Fruit fly (Drosophila melanogaster): ENCODE data around the gene CG6885.

CG6885 gene

DNA sequence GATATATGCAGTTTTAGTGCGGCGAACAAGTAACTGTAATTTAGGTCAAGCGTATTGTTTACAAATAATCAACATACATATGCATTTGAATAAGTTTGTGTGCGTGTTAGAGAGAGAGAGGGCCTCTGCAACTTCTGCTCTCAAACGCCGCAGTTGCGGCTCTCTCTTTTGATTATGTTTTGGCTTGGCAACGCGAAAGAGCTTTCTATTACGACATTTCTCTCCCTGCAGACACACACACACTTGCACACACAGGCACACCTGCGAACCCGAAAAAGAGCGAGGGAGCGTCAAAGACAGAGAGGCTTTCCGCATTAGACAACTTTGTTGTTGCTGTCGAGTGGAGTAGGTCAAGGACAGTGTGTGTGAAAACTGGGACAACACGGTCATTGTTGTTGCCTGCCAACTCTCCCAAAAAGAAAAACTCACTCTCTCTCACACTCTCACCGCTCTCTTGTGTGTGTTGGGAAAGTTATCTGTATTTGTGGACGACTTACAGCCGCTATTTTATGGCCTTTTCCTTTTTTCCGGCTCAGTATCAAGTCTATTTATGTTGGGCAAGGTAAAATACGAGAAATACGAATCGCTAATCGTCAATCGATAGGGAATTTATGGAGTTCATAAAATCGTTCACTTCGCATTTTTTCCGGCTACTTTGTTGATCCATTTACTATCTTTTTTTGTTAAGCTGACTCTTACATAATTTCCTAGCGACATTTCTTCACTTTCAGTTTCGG is 13.0 kb downstream of the CG6885 start (continued):
- TF ChIP-seq sob (GFP tag; IDR thresholded peaks at IDR 0.05) (peak; percentile 46; the same call in 1 of the 2 replicates), ci (GFP tag; IDR thresholded peaks at IDR 0.05) (peak; percentile 54; the same call in 2 of the 3 replicates), dati (GFP tag; IDR thresholded peaks at IDR 0.05) (no peak), Chrac-16 (GFP tag; optimal IDR thresholded peaks at IDR 0.05) (no peak), Xbp1 (GFP tag; optimal IDR thresholded peaks at IDR 0.05) (no peak), CG18599 (GFP tag; optimal IDR thresholded peaks at IDR 0.05) (no peak), cato (GFP tag; optimal IDR thresholded peaks at IDR 0.05; ENCODE audit: borderline replicate concordance) (no peak), CG5953 (GFP tag; IDR thresholded peaks at IDR 0.05) (0 out of 2 replicates have a peak, but pooled peaks have one; percentile 37), scrt (GFP tag; optimal IDR thresholded peaks at IDR 0.05) (peak; percentile 38), z (GFP tag; IDR thresholded peaks at IDR 0.05) (peak; percentile 79; the same call in 2 of the 3 replicates), trem (tag; optimal IDR thresholded peaks at IDR 0.05) (peak; percentile 1), D19B (GFP tag; optimal IDR thresholded peaks at IDR 0.05) (no peak), CG3065 (GFP tag; optimal IDR thresholded peaks at IDR 0.05) (no peak), odd (GFP tag; optimal IDR thresholded peaks at IDR 0.05) (no peak), Mrtf (GFP tag; IDR thresholded peaks at IDR 0.05) (no peak), Trl (optimal IDR thresholded peaks at IDR 0.05) (peak; percentile 89 to 96), Trl (GFP tag; optimal IDR thresholded peaks at IDR 0.05) (no peak), Hr78 (GFP tag; optimal IDR thresholded peaks at IDR 0.05) (peak in 1 of 2 experiments; percentile 33), ranshi (GFP tag; IDR thresholded peaks at IDR 0.05) (peak; percentile 22; the same call in 1 of the 2 replicates), CG15479 (GFP tag; optimal IDR thresholded peaks at IDR 0.05) (no peak), Antp (GFP tag; optimal IDR thresholded peaks at IDR 0.05) (no peak), ewg (GFP tag; optimal IDR thresholded peaks at IDR 0.05) (no peak), Hmr (GFP tag; optimal IDR thresholded peaks at IDR 0.05) (no peak), CG11695 (GFP tag; IDR thresholded peaks at IDR 0.05) (0 out of 3 replicates have a peak, but pooled peaks have one; percentile 15), hkb (optimal IDR thresholded peaks at IDR 0.05) (no peak), hkb (GFP tag; IDR thresholded peaks at IDR 0.05) (peak; percentile 43; the same call in 1 of the 2 replicates), Kr (GFP tag; optimal IDR thresholded peaks at IDR 0.05) (no peak), chinmo (GFP tag; IDR thresholded peaks at IDR 0.05; ENCODE audit: partially characterized antibody) (peak; percentile 95), abd-A (tag; optimal IDR thresholded peaks at IDR 0.05) (peak; percentile 77), CG18764 (GFP tag; optimal IDR thresholded peaks at IDR 0.05) (no peak), CG17912 (GFP tag; optimal IDR thresholded peaks at IDR 0.05) (no peak), ato (GFP tag; IDR thresholded peaks at IDR 0.05; ENCODE audit: partially characterized antibody) (no peak), run (tag; optimal IDR thresholded peaks at IDR 0.05) (no peak), CG3163 (GFP tag; optimal IDR thresholded peaks at IDR 0.05) (peak; percentile 6), Blimp-1 (GFP tag; optimal IDR thresholded peaks at IDR 0.05) (peak; percentile 98), jigr1 (GFP tag; IDR thresholded peaks at IDR 0.05) (no peak), Nf-YC (tag; optimal IDR thresholded peaks at IDR 0.05) (no peak), CG17612 (GFP tag; IDR thresholded peaks at IDR 0.05) (no peak), CG6654 (GFP tag; optimal IDR thresholded peaks at IDR 0.05) (no peak), CG6765 (GFP tag; optimal IDR thresholded peaks at IDR 0.05) (no peak), wdn (GFP tag; IDR thresholded peaks at IDR 0.05) (no peak), CrebB (tag; optimal IDR thresholded peaks at IDR 0.05) (no peak), cg (GFP tag; optimal IDR thresholded peaks at IDR 0.05) (peak; percentile 93), Myb (GFP tag; optimal IDR thresholded peaks at IDR 0.05) (no peak), sens (GFP tag) (peak; percentile 72), lola (GFP tag; optimal IDR thresholded peaks at IDR 0.05) (no peak), CG30403 (GFP tag; optimal IDR thresholded peaks at IDR 0.05) (no peak), ken (GFP tag; IDR thresholded peaks at IDR 0.05) (0 out of 3 replicates have a peak, but pooled peaks have one; percentile 24), Adf1 (GFP tag; IDR thresholded peaks at IDR 0.05) (peak; percentile 75), CG6272 (GFP tag; IDR thresholded peaks at IDR 0.05) (no peak)

Measured in whole organism, embryonic.